Worm (Caenorhabditis elegans) whole organism, late embryonic: ENCODE measurements around the gene K12H4.5.

Source experiments
- C08G9.2 ChIP-seq: sonication (generic microtip); optimal IDR thresholded peaks from 2 replicates; lab custom pipeline; 2016; ENCODE audit warnings: mild to moderate bottlenecking, missing genetic modification characterization, moderate library complexity, missing compliant biosample characterization
- Y22D7AL.16 ChIP-seq: sonication (generic microtip); optimal IDR thresholded peaks from 2 replicates; lab custom pipeline; 2016; ENCODE audit warnings: missing genetic modification characterization, missing compliant biosample characterization
- ama-1 ChIP-seq: fragments of 150-350 bp; optimal IDR thresholded peaks from 2 replicates; lab custom pipeline; 2014
- ceh-14 ChIP-seq: sonication (generic microtip); optimal IDR thresholded peaks from 2 replicates; lab custom pipeline; 2016; ENCODE audit warnings: missing genotype, missing genetic modification characterization, missing compliant biosample characterization
- ceh-18 ChIP-seq: sonication (generic microtip); optimal IDR thresholded peaks from 2 replicates; lab custom pipeline; 2016; ENCODE audit warnings: missing genetic modification characterization, missing compliant biosample characterization
- ceh-19 ChIP-seq: fragments of 200-800 bp; sonication (Bioruptor generic); optimal IDR thresholded peaks from 2 replicates; lab custom pipeline; 2018; ENCODE audit warnings: mild to moderate bottlenecking, missing genetic modification characterization, missing compliant biosample characterization
- ceh-24 ChIP-seq: sonication (generic microtip); optimal IDR thresholded peaks from 2 replicates; lab custom pipeline; 2016; ENCODE audit warnings: mild to moderate bottlenecking, missing genetic modification characterization, missing compliant biosample characterization
- ceh-31 ChIP-seq: sonication (generic microtip); optimal IDR thresholded peaks from 2 replicates; lab custom pipeline; 2016; ENCODE audit warnings: missing genetic modification characterization, missing compliant biosample characterization
- ceh-48 ChIP-seq: sonication (generic microtip); optimal IDR thresholded peaks from 2 replicates; lab custom pipeline; 2016; ENCODE audit warnings: missing genetic modification characterization, inconsistent platforms, missing compliant biosample characterization
- ceh-6 ChIP-seq: fragments of 200-800 bp; sonication (Bioruptor generic); optimal IDR thresholded peaks from 2 replicates; lab custom pipeline; 2018; ENCODE audit warnings: mild to moderate bottlenecking, missing genetic modification characterization, missing compliant biosample characterization
- che-1 ChIP-seq: sonication (generic microtip); optimal IDR thresholded peaks from 2 replicates; lab custom pipeline; 2016; ENCODE audit warnings: mild to moderate bottlenecking, missing genetic modification characterization, missing compliant biosample characterization
- dmd-4 ChIP-seq: sonication (generic microtip); optimal IDR thresholded peaks from 2 replicates; lab custom pipeline; 2016; ENCODE audit warnings: borderline replicate concordance, missing genetic modification characterization, missing compliant biosample characterization
- dve-1 ChIP-seq: sonication (generic microtip); optimal IDR thresholded peaks from 2 replicates; lab custom pipeline; 2017; ENCODE audit warnings: antibody characterized with exemption, mild to moderate bottlenecking, missing genetic modification characterization, missing compliant biosample characterization
- elt-2 ChIP-seq: sonication (generic microtip); optimal IDR thresholded peaks from 2 replicates; lab custom pipeline; 2016; ENCODE audit warnings: missing genetic modification reagents, missing genetic modification characterization, missing compliant biosample characterization
- elt-4 ChIP-seq: sonication (generic microtip); optimal IDR thresholded peaks from 2 replicates; lab custom pipeline; 2016; ENCODE audit warnings: missing genetic modification characterization, missing compliant biosample characterization
- ets-4 ChIP-seq: sonication (generic microtip); optimal IDR thresholded peaks from 2 replicates; lab custom pipeline; 2016; ENCODE audit warnings: missing genetic modification characterization, missing compliant biosample characterization
- eyg-1 ChIP-seq: sonication (generic microtip); optimal IDR thresholded peaks from 2 replicates; lab custom pipeline; 2016; ENCODE audit warnings: missing genotype, missing genetic modification characterization, missing compliant biosample characterization
- fkh-6 ChIP-seq: sonication (generic microtip); optimal IDR thresholded peaks from 2 replicates; lab custom pipeline; 2016; ENCODE audit warnings: missing genetic modification characterization, missing compliant biosample characterization
- gmeb-2 ChIP-seq: sonication (generic microtip); optimal IDR thresholded peaks from 2 replicates; lab custom pipeline; 2016; ENCODE audit warnings: missing genetic modification characterization, inconsistent platforms, missing compliant biosample characterization
- hlh-13 ChIP-seq: fragments of 200-800 bp; sonication (Bioruptor generic); optimal IDR thresholded peaks from 2 replicates; lab custom pipeline; 2018; ENCODE audit warnings: mild to moderate bottlenecking, missing genetic modification characterization, missing compliant biosample characterization
- hlh-8 ChIP-seq: sonication (generic microtip); optimal IDR thresholded peaks from 2 replicates; lab custom pipeline; 2016; ENCODE audit warnings: missing genotype, missing genetic modification characterization, missing compliant biosample characterization
- lim-6 ChIP-seq: sonication (generic microtip); optimal IDR thresholded peaks from 2 replicates; lab custom pipeline; 2016; ENCODE audit warnings: missing genetic modification characterization, missing compliant biosample characterization
- lin-11 ChIP-seq: fragments of 200-800 bp; sonication (Bioruptor generic); optimal IDR thresholded peaks from 2 replicates; lab custom pipeline; 2018; ENCODE audit warnings: mild to moderate bottlenecking, missing genetic modification characterization, missing compliant biosample characterization
- madf-2 ChIP-seq: sonication (generic microtip); optimal IDR thresholded peaks from 2 replicates; lab custom pipeline; 2017; ENCODE audit warnings: missing genetic modification characterization, missing compliant biosample characterization
- nfya-1 ChIP-seq: sonication (generic microtip); optimal IDR thresholded peaks from 2 replicates; lab custom pipeline; 2017; ENCODE audit warnings: missing genetic modification characterization, mild to moderate bottlenecking, missing compliant biosample characterization, antibody characterized with exemption, moderate library complexity
- npax-4 ChIP-seq: sonication (generic microtip); optimal IDR thresholded peaks from 2 replicates; lab custom pipeline; 2016; ENCODE audit warnings: missing genetic modification characterization, missing compliant biosample characterization
- pqm-1 ChIP-seq: sonication (generic microtip); optimal IDR thresholded peaks from 2 replicates; lab custom pipeline; 2016; ENCODE audit warnings: missing genetic modification characterization, missing compliant biosample characterization
- ref-2 ChIP-seq: sonication (generic microtip); optimal IDR thresholded peaks from 2 replicates; lab custom pipeline; 2016; ENCODE audit warnings: missing genetic modification characterization, missing compliant biosample characterization
- rnt-1 ChIP-seq: sonication (generic microtip); optimal IDR thresholded peaks from 2 replicates; lab custom pipeline; 2016; ENCODE audit warnings: missing genetic modification characterization, missing compliant biosample characterization
- sox-2 ChIP-seq: fragments of 200-800 bp; sonication (Bioruptor generic); IDR thresholded peaks from 2 replicates; pipeline ENCODE4 v1.3.6; 2022; ENCODE audit warnings: missing genetic modification reagents, missing genetic modification characterization, missing compliant biosample characterization
- syd-9 ChIP-seq: sonication (generic microtip); optimal IDR thresholded peaks from 2 replicates; lab custom pipeline; 2016; ENCODE audit warnings: mild to moderate bottlenecking, missing genetic modification characterization, moderate library complexity, missing compliant biosample characterization
- tbx-2 ChIP-seq: sonication (generic microtip); optimal IDR thresholded peaks from 2 replicates; lab custom pipeline; 2016; ENCODE audit warnings: missing genetic modification characterization, missing compliant biosample characterization
- tbx-7 ChIP-seq: sonication (generic microtip); optimal IDR thresholded peaks from 2 replicates; lab custom pipeline; 2016; ENCODE audit warnings: missing genotype, missing genetic modification characterization, missing compliant biosample characterization
- unc-86 ChIP-seq: sonication (generic microtip); optimal IDR thresholded peaks from 2 replicates; lab custom pipeline; 2016; ENCODE audit warnings: missing genetic modification characterization, missing compliant biosample characterization
- zip-5 ChIP-seq: sonication (generic microtip); optimal IDR thresholded peaks from 2 replicates; lab custom pipeline; 2016; ENCODE audit warnings: missing genetic modification characterization, missing compliant biosample characterization
- ztf-16 ChIP-seq: sonication (generic microtip); optimal IDR thresholded peaks from 2 replicates; lab custom pipeline; 2017; ENCODE audit warnings: missing genetic modification characterization, missing compliant biosample characterization

Gene K12H4.5

DNA sequence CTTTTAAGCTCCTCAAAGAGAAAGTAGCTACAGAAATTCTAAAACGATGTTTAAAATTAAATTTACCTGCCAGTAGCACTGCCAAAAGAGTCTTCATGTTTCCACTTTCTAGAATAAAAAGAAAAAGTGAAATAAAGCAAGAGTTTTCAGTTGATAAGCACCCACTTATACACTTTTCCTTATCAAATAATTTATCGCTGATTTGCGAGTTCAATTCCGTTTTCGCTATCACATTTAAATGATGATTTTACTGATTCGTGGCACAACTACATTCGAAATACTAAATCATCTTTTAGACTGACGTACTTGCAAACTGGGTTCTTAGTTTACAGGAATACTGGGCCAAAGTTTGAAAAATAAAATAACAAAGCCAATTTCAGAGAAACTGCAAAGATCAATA is 6.7 kb downstream of the K12H4.5 start, which contains the start of gene K12H4.7:
Gene K12H4.7 (minus strand): TSS at position 138 of the 400 bp plus-strand sequence.
- TF ChIP-seq elt-2 (tag; lab: Kevin White, UChicago) (peak; percentile 33), che-1 (tag; lab: Kevin White, UChicago) (no peak)

DNA sequence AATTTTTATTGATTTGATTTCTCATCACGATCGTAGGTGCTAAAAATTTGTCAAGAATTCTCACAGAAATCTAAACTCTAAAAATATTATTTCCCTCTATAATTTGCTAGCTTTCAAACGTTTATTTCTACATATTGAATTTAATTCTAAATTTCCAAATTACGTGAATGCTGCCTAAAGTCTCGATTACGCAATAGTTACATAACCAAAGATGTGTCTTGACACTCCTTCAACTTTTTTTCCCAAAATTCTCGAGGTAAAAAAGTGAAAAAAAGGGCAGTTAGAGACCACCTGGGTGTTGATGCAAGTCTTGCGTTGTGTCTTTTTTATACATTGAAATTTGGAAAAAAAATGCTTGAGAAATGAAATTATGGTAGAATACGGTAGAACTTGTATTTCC is 7.6 kb downstream of the K12H4.5 start:
- no peak for TF ChIP-seq ceh-18 (tag; lab: Kevin White, UChicago)
- no peak for TF ChIP-seq gmeb-2 (tag; lab: Kevin White, UChicago)

- TF ChIP-seq ceh-31 (tag; lab: Kevin White, UChicago) = no peak
- TF ChIP-seq ceh-24 = no peak
- no peak for TF ChIP-seq ceh-18 (tag; lab: Kevin White, UChicago)
- TF ChIP-seq fkh-6 (tag; lab: Kevin White, UChicago) = no peak
- no peak for TF ChIP-seq Y22D7AL.16 (tag; lab: Kevin White, UChicago)
- no peak for TF ChIP-seq lin-11 (tag; lab: Kevin White, UChicago)
- no peak for TF ChIP-seq pqm-1 (tag; lab: Kevin White, UChicago)
- TF ChIP-seq hlh-13 (GFP tag; lab: Kevin White, UChicago) = no peak
- TF ChIP-seq lim-6 = no peak
- TF ChIP-seq unc-86 (tag; lab: Kevin White, UChicago) = no peak
- TF ChIP-seq ets-4 (tag; lab: Kevin White, UChicago) = no peak
- TF ChIP-seq sox-2 (GFP tag; lab: Robert Waterston, UW) = no peak
- no peak for TF ChIP-seq ama-1 (lab: Kevin White, UChicago)
- no peak for TF ChIP-seq dve-1 (tag; lab: Kevin White, UChicago)
- no peak for TF ChIP-seq ceh-48 (tag; lab: Kevin White, UChicago)
- no peak for TF ChIP-seq syd-9 (tag; lab: Kevin White, UChicago)
These were observed 16.8 kb downstream of the K12H4.5 start for ce11 chrIII:8061114-8061513.

ce11 chrIII:8063659-8064058 is 19.4 kb downstream of the K12H4.5 start:
- TF ChIP-seq hlh-13 (GFP tag; lab: Kevin White, UChicago) (no peak), ceh-14 (tag; lab: Kevin White, UChicago) (no peak), hlh-8 (tag; lab: Kevin White, UChicago) (no peak), npax-4 (tag; lab: Kevin White, UChicago) (no peak), rnt-1 (tag; lab: Kevin White, UChicago) (no peak), dmd-4 (tag; lab: Kevin White, UChicago) (no peak), ets-4 (tag; lab: Kevin White, UChicago) (no peak), ceh-19 (GFP tag; lab: Kevin White, UChicago) (no peak), C08G9.2 (no peak), zip-5 (tag; lab: Kevin White, UChicago) (no peak), tbx-2 (tag; lab: Kevin White, UChicago) (no peak), ztf-16 (tag; lab: Kevin White, UChicago) (no peak), elt-4 (tag; lab: Kevin White, UChicago) (no peak), tbx-7 (tag; lab: Kevin White, UChicago) (no peak), fkh-6 (tag; lab: Kevin White, UChicago) (no peak), ceh-24 (no peak), ama-1 (lab: Kevin White, UChicago) (no peak), ref-2 (tag; lab: Kevin White, UChicago) (no peak), eyg-1 (tag; lab: Kevin White, UChicago) (no peak), ceh-6 (GFP tag; lab: Kevin White, UChicago) (no peak)
- TF ChIP-seq, all 69 proteins: peak for 0

- TF ChIP-seq nfya-1 (tag; lab: Kevin White, UChicago) = peak; percentile 90
- TF ChIP-seq madf-2 = no peak
- TF ChIP-seq, all 69 proteins: peak for 1
These were observed 20.8 kb downstream of the K12H4.5 start for ce11 chrIII:8065101-8065500.
